Fruit fly (Drosophila melanogaster) whole organism: Measurements from ENCODE around the gene CG14926.

ENCODE experiments used
- CG8478 ChIP-seq: fragments of >200 bp; optimal IDR thresholded peaks from 2 replicates; lab custom pipeline; 2018; ENCODE audit warnings: inconsistent platforms
- Dll ChIP-seq: fragments of >200 bp; optimal IDR thresholded peaks from 2 replicates; lab custom pipeline; 2017
- EcR ChIP-seq, 2 experiments: fragments of >200 bp; optimal IDR thresholded peaks; 2 replicates each; lab custom pipeline; 2017; ENCODE audit warnings: missing biosample characterization in 2 of 2, missing genetic modification characterization in 2 of 2, missing genetic modification reagents in 2 of 2
- pan ChIP-seq: fragments of >200 bp; optimal IDR thresholded peaks from 2 replicates; lab custom pipeline; 2017
- psq ChIP-seq: fragments of >200 bp; optimal IDR thresholded peaks from 2 replicates; lab custom pipeline; 2017
- usp ChIP-seq: fragments of >200 bp; optimal IDR thresholded peaks from 2 replicates; lab custom pipeline; 2017; ENCODE audit warnings: missing biosample characterization, missing genetic modification characterization, mixed read lengths

The CG14926 gene

dm6 chr2L:11343218-11343617 lies at the start of gene CG14926:
TSS of gene CG14926 (minus strand) at chr2L:11343318.
- TF ChIP-seq pan (lab: Kevin White, UChicago), result no peak

dm6 chr2L:11387691-11388090 lies 44.6 kb upstream of the CG14926 start:
- TF ChIP-seq pan (lab: Kevin White, UChicago) (no peak), Dll (lab: Kevin White, UChicago) (no peak), EcR (GFP tag; optimal IDR thresholded peaks at IDR 0.05; lab: Kevin White, UChicago) (no peak), usp (no peak), psq (lab: Kevin White, UChicago) (no peak), CG8478 (lab: Kevin White, UChicago) (no peak)

dm6 chr2L:11386379-11387017 lies 43.4 kb upstream of the CG14926 start:
- no peak for TF ChIP-seq CG8478 (lab: Kevin White, UChicago)
- TF ChIP-seq Dll (lab: Kevin White, UChicago), result no peak
- TF ChIP-seq pan (lab: Kevin White, UChicago), result no peak
- TF ChIP-seq usp, result no peak
- TF ChIP-seq psq (lab: Kevin White, UChicago), result no peak

dm6 chr2L:11384747-11385146 lies 41.6 kb upstream of the CG14926 start:
- TF ChIP-seq EcR (GFP tag; optimal IDR thresholded peaks at IDR 0.05; lab: Kevin White, UChicago) (no peak), Dll (lab: Kevin White, UChicago) (no peak), psq (lab: Kevin White, UChicago) (no peak), CG8478 (lab: Kevin White, UChicago) (no peak), usp (no peak)

dm6 chr2L:11359193-11359592 lies 16.1 kb upstream of the CG14926 start:
- no peak for TF ChIP-seq Dll (lab: Kevin White, UChicago)

- TF ChIP-seq usp, result no peak
- no peak for TF ChIP-seq CG8478 (lab: Kevin White, UChicago)
- TF ChIP-seq psq (lab: Kevin White, UChicago), result no peak
- TF ChIP-seq EcR (GFP tag; optimal IDR thresholded peaks at IDR 0.05; lab: Kevin White, UChicago), result no peak
- TF ChIP-seq pan (lab: Kevin White, UChicago), result no peak
- no peak for TF ChIP-seq Dll (lab: Kevin White, UChicago)
Observed at dm6 chr2L:11358448-11359099, 15.5 kb upstream of the CG14926 start, which contains the start of gene salr. TSS of gene salr (plus strand) at chr2L:11358873.

dm6 chr2L:11356918-11357317 lies 13.8 kb upstream of the CG14926 start:
- TF ChIP-seq CG8478 (lab: Kevin White, UChicago) (no peak), usp (no peak), pan (lab: Kevin White, UChicago) (no peak), psq (lab: Kevin White, UChicago) (no peak), Dll (lab: Kevin White, UChicago) (no peak), EcR (GFP tag; optimal IDR thresholded peaks at IDR 0.05; lab: Kevin White, UChicago) (no peak)

dm6 chr2L:11347052-11347758 lies 4.1 kb upstream of the CG14926 start:
- TF ChIP-seq Dll (lab: Kevin White, UChicago) (no peak), psq (lab: Kevin White, UChicago) (no peak), usp (no peak), CG8478 (lab: Kevin White, UChicago) (no peak), EcR (GFP tag; optimal IDR thresholded peaks at IDR 0.05; lab: Kevin White, UChicago) (no peak)

- TF ChIP-seq usp, result no peak
- TF ChIP-seq Dll (lab: Kevin White, UChicago), result no peak
- no peak for TF ChIP-seq CG8478 (lab: Kevin White, UChicago)
Observed at dm6 chr2L:11345069-11345468, 2.0 kb upstream of the CG14926 start.

- TF ChIP-seq pan (lab: Kevin White, UChicago), result no peak
- TF ChIP-seq Dll (lab: Kevin White, UChicago), result no peak
- TF ChIP-seq usp, result no peak
- no peak for TF ChIP-seq CG8478 (lab: Kevin White, UChicago)
- no peak for TF ChIP-seq EcR (GFP tag; optimal IDR thresholded peaks at IDR 0.05; lab: Kevin White, UChicago)
- no peak for TF ChIP-seq psq (lab: Kevin White, UChicago)
Observed at dm6 chr2L:11343935-11344334, 817 bp upstream of the CG14926 start.

dm6 chr2L:11340938-11341337 lies 2.2 kb downstream of the CG14926 start:
- no peak for TF ChIP-seq Dll (lab: Kevin White, UChicago)
- TF ChIP-seq CG8478 (lab: Kevin White, UChicago), result no peak
- no peak for TF ChIP-seq usp
- no peak for TF ChIP-seq EcR (GFP tag; optimal IDR thresholded peaks at IDR 0.05; lab: Kevin White, UChicago)
- TF ChIP-seq psq (lab: Kevin White, UChicago), result no peak
- no peak for TF ChIP-seq pan (lab: Kevin White, UChicago)

dm6 chr2L:11338219-11338618 lies 4.9 kb downstream of the CG14926 start:
- TF ChIP-seq psq (lab: Kevin White, UChicago) (no peak), EcR (GFP tag; optimal IDR thresholded peaks at IDR 0.05; lab: Kevin White, UChicago) (no peak), usp (no peak), CG8478 (lab: Kevin White, UChicago) (no peak), Dll (lab: Kevin White, UChicago) (no peak), pan (lab: Kevin White, UChicago) (no peak)
